Worm (Caenorhabditis elegans) whole organism, mixed stage, embryonic: Measurements from ENCODE around the gene btb-6.

Experiments
- bed-3 ChIP-seq: fragments of 200-800 bp; sonication (Bioruptor generic); optimal IDR thresholded peaks from 3 replicates; lab custom pipeline; 2018; ENCODE audit warnings: mild to moderate bottlenecking, missing genetic modification characterization, moderate library complexity, missing compliant biosample characterization
- blmp-1 ChIP-seq: fragments of 150-350 bp; optimal IDR thresholded peaks from 2 replicates; lab custom pipeline; 2014; ENCODE audit warnings: missing biosample characterization, missing genetic modification characterization
- ceh-83 ChIP-seq: fragments of 200-800 bp; sonication (Bioruptor generic); optimal IDR thresholded peaks from 2 replicates; lab custom pipeline; 2018; ENCODE audit warnings: mild to moderate bottlenecking, missing genetic modification characterization, missing compliant biosample characterization
- elt-3 ChIP-seq: fragments of 150-350 bp; optimal IDR thresholded peaks from 2 replicates; lab custom pipeline; 2014; ENCODE audit warnings: missing biosample characterization, missing genetic modification characterization
- lsy-2 ChIP-seq: fragments of 150-350 bp; optimal IDR thresholded peaks from 2 replicates; lab custom pipeline; 2014; ENCODE audit warnings: missing biosample characterization, missing genetic modification characterization
- mab-5 ChIP-seq: fragments of 150-350 bp; optimal IDR thresholded peaks from 2 replicates; lab custom pipeline; 2014; ENCODE audit warnings: missing biosample characterization, missing genetic modification characterization
- nhr-237 ChIP-seq: fragments of 150-350 bp; optimal IDR thresholded peaks from 2 replicates; lab custom pipeline; 2014; ENCODE audit warnings: missing biosample characterization, missing genetic modification characterization
- nhr-76 ChIP-seq: sonication (generic microtip); optimal IDR thresholded peaks from 2 replicates; lab custom pipeline; 2017; ENCODE audit warnings: missing biosample characterization, missing genetic modification characterization
- pha-4 ChIP-seq: fragments of 150-350 bp; optimal IDR thresholded peaks from 2 replicates; lab custom pipeline; 2018; ENCODE audit warnings: missing biosample characterization, missing genetic modification reagents, missing genetic modification characterization
- snpc-4 ChIP-seq: fragments of 150-350 bp; optimal IDR thresholded peaks from 2 replicates; lab custom pipeline; 2014; ENCODE audit warnings: missing biosample characterization, missing genetic modification characterization
- sptf-1 ChIP-seq: sonication (generic microtip); optimal IDR thresholded peaks from 2 replicates; lab custom pipeline; 2017; ENCODE audit warnings: mild to moderate bottlenecking, missing genetic modification characterization, moderate library complexity, missing compliant biosample characterization
- tbx-8 ChIP-seq: fragments of 200-800 bp; sonication (Bioruptor generic); optimal IDR thresholded peaks from 2 replicates; lab custom pipeline; 2018; ENCODE audit warnings: mild to moderate bottlenecking, missing genetic modification characterization, moderate library complexity, missing compliant biosample characterization
- unc-120 ChIP-seq: sonication (generic microtip); optimal IDR thresholded peaks from 2 replicates; lab custom pipeline; 2017; ENCODE audit warnings: missing genetic modification characterization, missing compliant biosample characterization; ENCODE audit not compliant: poor library complexity, severe bottlenecking
- unc-62 ChIP-seq: fragments of 150-350 bp; optimal IDR thresholded peaks from 2 replicates; lab custom pipeline; 2014; ENCODE audit warnings: missing biosample characterization, missing genetic modification reagents, missing genetic modification characterization

ce11 chrII:1682218-1682617, 32.9 kb upstream of the btb-6 start, which contains the start of gene fbxb-26:
- TF ChIP-seq pha-4 (tag; lab: Kevin White, UChicago) (no peak), snpc-4 (tag; lab: Kevin White, UChicago) (no peak), nhr-237 (tag; lab: Kevin White, UChicago) (no peak), lsy-2 (tag; lab: Kevin White, UChicago) (no peak), nhr-76 (tag; lab: Kevin White, UChicago) (no peak), unc-62 (GFP tag; lab: Kevin White, UChicago) (no peak), mab-5 (no peak), sptf-1 (tag; lab: Kevin White, UChicago) (no peak), elt-3 (tag; lab: Kevin White, UChicago) (no peak), bed-3 (GFP tag; lab: Kevin White, UChicago) (no peak), ceh-83 (GFP tag; lab: Kevin White, UChicago) (no peak), tbx-8 (no peak), blmp-1 (no peak), unc-120 (tag; lab: Kevin White, UChicago) (no peak)
